Worm (Caenorhabditis elegans): ENCODE data around the gene F36H9.10.

DNA sequence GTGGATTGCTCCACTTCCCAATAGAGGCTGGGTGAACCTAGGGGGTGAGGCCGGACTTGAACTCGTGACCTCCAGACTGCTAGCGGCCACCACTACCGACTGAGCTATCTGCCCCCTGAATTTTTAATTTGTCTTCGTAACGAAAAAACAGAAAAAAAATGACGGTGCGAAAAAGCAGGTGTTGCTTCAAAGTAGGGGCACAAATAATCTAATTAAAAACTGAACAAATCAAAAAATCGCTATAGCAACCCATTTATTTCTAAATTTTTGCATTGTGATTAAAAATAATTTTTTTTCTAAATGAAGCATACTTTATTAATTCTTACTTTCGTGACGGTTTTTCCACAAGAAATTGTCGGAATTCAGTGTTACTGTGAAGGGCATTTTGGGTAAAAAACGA, at the start of gene F36H9.10:
- no peak for TF ChIP-seq ztf-6 (GFP tag; IDR thresholded peaks at IDR 0.05)
- no peak for TF ChIP-seq die-1 (tag; optimal IDR thresholded peaks at IDR 0.05)
- no peak for TF ChIP-seq madf-3 (GFP tag; IDR thresholded peaks at IDR 0.05)
- no peak for TF ChIP-seq nhr-90 (tag; optimal IDR thresholded peaks at IDR 0.05)
- no peak for TF ChIP-seq unc-130 (GFP tag; optimal IDR thresholded peaks at IDR 0.05)
- no peak for TF ChIP-seq lin-54 (GFP tag; optimal IDR thresholded peaks at IDR 0.05)
